Worm (Caenorhabditis elegans): ENCODE data around the gene C48A7.16.

Gene C48A7.16

DNA sequence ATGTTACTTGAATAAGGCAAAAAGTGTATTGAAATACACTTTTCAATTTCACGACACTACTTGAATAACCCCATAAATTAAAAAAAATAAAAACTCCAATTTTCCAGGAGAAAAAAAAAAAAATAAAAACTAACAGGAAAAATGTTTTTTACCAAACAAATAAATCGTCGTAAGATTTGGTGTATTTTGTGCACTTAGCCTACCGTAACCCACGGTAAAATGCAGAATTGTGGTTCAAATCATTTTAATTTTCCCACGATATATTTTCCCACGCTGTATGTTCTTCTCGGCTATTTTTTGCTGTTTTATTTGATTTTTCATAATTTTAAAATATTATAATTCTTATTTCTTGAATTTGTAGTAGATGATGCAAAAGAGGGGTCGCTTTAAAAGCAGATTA is 15.6 kb upstream of the C48A7.16 start:
- TF ChIP-seq ama-1 (optimal IDR thresholded peaks at IDR 0.05) (no peak), ceh-36 (tag; optimal IDR thresholded peaks at IDR 0.05) (no peak), sea-1 (GFP tag; conservative IDR thresholded peaks at IDR 0.05) (no peak), ets-7 (tag; optimal IDR thresholded peaks at IDR 0.05) (no peak)

DNA sequence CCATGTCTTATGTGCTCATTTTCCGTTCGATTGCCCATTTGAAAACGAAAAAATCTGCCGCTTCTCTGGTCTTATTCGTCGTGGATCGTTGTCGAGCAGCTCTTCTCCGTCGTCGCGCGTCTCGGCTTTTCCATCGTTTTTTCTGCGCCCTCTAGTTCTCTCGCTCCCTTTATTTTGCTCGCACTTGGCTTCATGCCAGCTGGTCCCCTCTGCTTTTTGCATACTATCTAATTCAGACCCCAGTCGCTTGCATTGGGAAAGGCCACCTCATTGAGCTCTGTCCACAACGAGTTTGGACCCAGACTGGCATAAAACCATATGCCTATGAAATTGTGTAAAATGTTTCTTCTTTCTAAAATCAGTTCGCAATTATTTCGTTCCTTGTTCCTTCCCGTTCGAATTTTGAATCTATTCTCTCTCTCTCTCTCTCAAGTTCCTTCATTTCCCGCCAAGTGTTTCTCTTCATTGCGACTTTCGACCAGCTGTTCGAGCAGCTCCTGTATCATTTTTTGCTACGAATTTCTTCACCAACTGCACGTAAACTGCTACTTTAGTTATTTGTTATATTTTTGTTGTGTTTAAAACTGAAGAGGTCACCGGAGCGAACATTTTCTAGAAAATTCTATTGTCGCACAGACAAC is 15.0 kb upstream of the C48A7.16 start:
- TF ChIP-seq ama-1 (optimal IDR thresholded peaks at IDR 0.05) = no peak
- no peak for TF ChIP-seq ceh-13 (GFP tag; optimal IDR thresholded peaks at IDR 0.05)
- TF ChIP-seq F13C5.2 (tag; optimal IDR thresholded peaks at IDR 0.05) = no peak
- TF ChIP-seq tbx-37 (GFP tag; conservative IDR thresholded peaks at IDR 0.05) = no peak
- TF ChIP-seq hmg-4 (GFP tag; optimal IDR thresholded peaks at IDR 0.05) = no peak
- no peak for TF ChIP-seq tbx-11 (GFP tag; IDR thresholded peaks at IDR 0.05)
- no peak for TF ChIP-seq flt-1 (GFP tag; IDR thresholded peaks at IDR 0.05)
- no peak for TF ChIP-seq ets-7 (tag; optimal IDR thresholded peaks at IDR 0.05)
- no peak for TF ChIP-seq pes-1 (GFP tag; IDR thresholded peaks at IDR 0.05)

DNA sequence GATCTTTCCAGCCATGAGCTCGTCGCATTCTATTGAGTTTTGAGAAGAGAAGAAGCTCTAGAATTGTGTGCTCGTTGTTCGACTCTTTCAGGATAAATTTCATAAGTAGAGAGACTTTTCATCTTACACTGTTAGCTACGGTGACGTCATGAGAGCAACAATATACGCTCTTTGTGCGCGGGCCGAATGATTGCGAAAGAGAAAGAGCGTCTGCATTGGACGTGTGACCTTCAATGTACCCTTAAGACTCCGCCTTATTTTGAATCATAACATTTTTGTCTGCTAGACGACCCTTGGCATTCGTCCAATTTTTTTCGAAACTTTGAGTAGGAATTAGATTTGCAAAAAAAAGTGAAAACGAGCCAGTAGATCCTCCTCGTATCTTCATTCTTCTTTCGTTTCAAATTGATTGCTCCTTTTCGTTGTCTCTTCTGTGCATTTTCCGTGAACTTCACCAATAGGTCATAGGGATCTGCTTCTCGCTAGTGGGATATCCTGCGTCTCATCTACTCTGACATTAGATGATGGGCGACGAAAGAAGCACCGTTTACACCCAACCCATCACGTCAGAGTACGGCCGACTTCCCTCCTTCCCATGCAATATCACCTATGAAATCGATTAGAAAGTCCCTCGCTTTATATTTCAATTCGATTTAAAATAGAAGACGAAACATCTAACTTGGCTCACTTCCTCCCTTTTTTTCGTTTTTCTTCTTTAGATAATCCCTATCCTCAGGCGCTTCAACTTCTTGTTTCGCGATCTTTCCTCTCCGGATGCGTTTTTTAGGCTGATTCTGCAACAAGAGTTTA is 13.5 kb upstream of the C48A7.16 start:
- no peak for TF ChIP-seq B0310.2 (tag; optimal IDR thresholded peaks at IDR 0.05)
- no peak for TF ChIP-seq tra-4 (tag; optimal IDR thresholded peaks at IDR 0.05)
- no peak for TF ChIP-seq tbx-37 (GFP tag; conservative IDR thresholded peaks at IDR 0.05)
- no peak for TF ChIP-seq ama-1 (optimal IDR thresholded peaks at IDR 0.05)
- no peak for TF ChIP-seq F13C5.2 (tag; optimal IDR thresholded peaks at IDR 0.05)
- no peak for TF ChIP-seq aly-1 (tag; optimal IDR thresholded peaks at IDR 0.05)
- no peak for TF ChIP-seq hnd-1 (tag; optimal IDR thresholded peaks at IDR 0.05)
- TF ChIP-seq sea-1 (GFP tag; conservative IDR thresholded peaks at IDR 0.05) = no peak
- TF ChIP-seq ets-7 (tag; optimal IDR thresholded peaks at IDR 0.05) = no peak
- TF ChIP-seq scrt-1 (GFP tag; IDR thresholded peaks at IDR 0.05) = no peak
- no peak for TF ChIP-seq pes-1 (GFP tag; IDR thresholded peaks at IDR 0.05)
- no peak for TF ChIP-seq flt-1 (GFP tag; IDR thresholded peaks at IDR 0.05)
- TF ChIP-seq ceh-13 (GFP tag; optimal IDR thresholded peaks at IDR 0.05) = no peak
- no peak for TF ChIP-seq hmbx-1 (tag; optimal IDR thresholded peaks at IDR 0.05)
- no peak for TF ChIP-seq ceh-36 (tag; optimal IDR thresholded peaks at IDR 0.05)
- TF ChIP-seq tbx-11 (GFP tag; IDR thresholded peaks at IDR 0.05) = no peak
- no peak for TF ChIP-seq hmg-4 (GFP tag; optimal IDR thresholded peaks at IDR 0.05)

DNA sequence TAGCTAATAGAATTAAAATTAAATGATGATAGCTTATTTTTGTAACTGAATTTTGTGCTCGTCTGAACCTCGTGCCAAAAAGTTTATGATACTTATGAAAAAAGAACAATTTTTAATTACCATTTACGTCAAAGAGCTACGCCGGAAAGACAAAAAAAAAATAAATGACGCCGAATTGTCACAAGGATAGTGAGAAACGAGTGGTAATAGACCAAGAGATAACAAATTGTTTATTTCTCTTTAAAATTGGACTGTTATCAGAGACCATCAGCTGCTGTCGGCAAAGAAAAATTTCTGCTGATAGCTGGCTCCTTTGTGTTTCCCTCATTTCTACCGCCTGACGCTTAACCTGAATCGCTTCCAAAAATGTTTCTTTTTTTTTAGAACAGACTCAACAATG is 11.6 kb upstream of the C48A7.16 start, which contains the start of gene pitr-1:
pitr-1 (plus strand) TSS at position 386 of the 400 bp plus-strand sequence.
- no peak for TF ChIP-seq pes-1 (GFP tag; IDR thresholded peaks at IDR 0.05)
- no peak for TF ChIP-seq F13C5.2 (tag; optimal IDR thresholded peaks at IDR 0.05)
- no peak for TF ChIP-seq sea-1 (GFP tag; conservative IDR thresholded peaks at IDR 0.05)
- TF ChIP-seq ama-1 (optimal IDR thresholded peaks at IDR 0.05) = no peak
- no peak for TF ChIP-seq hnd-1 (tag; optimal IDR thresholded peaks at IDR 0.05)
- TF ChIP-seq ceh-36 (tag; optimal IDR thresholded peaks at IDR 0.05) = no peak
- TF ChIP-seq hmbx-1 (tag; optimal IDR thresholded peaks at IDR 0.05) = no peak
- TF ChIP-seq scrt-1 (GFP tag; IDR thresholded peaks at IDR 0.05) = no peak
- no peak for TF ChIP-seq flt-1 (GFP tag; IDR thresholded peaks at IDR 0.05)
- no peak for TF ChIP-seq tbx-37 (GFP tag; conservative IDR thresholded peaks at IDR 0.05)
- no peak for TF ChIP-seq hmg-4 (GFP tag; optimal IDR thresholded peaks at IDR 0.05)
- TF ChIP-seq tra-4 (tag; optimal IDR thresholded peaks at IDR 0.05) = no peak
- TF ChIP-seq ets-7 (tag; optimal IDR thresholded peaks at IDR 0.05) = no peak
- TF ChIP-seq tbx-11 (GFP tag; IDR thresholded peaks at IDR 0.05) = no peak

DNA sequence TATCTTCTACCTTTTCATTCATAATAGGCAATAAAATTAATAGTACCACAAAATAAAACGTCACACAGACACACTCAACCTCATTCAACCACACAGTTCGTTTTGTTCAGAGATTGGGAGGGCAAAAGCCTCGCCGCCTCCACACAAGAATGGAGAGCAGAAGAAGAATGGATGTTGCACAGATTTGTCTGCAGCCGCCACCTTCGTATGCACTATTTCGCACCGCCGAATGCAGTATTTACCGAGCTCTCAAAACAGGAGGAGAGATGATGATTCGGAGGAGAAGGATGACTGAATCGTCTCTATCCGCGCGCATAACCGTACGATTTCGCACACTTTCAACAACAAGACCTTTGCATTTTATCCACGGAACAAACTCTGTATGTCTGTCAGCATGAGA is 7.8 kb upstream of the C48A7.16 start:
- no peak for TF ChIP-seq F13C5.2 (tag; optimal IDR thresholded peaks at IDR 0.05)
- no peak for TF ChIP-seq tra-4 (tag; optimal IDR thresholded peaks at IDR 0.05)
- no peak for TF ChIP-seq sea-1 (GFP tag; conservative IDR thresholded peaks at IDR 0.05)
- TF ChIP-seq B0310.2 (tag; optimal IDR thresholded peaks at IDR 0.05) = no peak
- no peak for TF ChIP-seq hmbx-1 (tag; optimal IDR thresholded peaks at IDR 0.05)
- no peak for TF ChIP-seq ets-7 (tag; optimal IDR thresholded peaks at IDR 0.05)

DNA sequence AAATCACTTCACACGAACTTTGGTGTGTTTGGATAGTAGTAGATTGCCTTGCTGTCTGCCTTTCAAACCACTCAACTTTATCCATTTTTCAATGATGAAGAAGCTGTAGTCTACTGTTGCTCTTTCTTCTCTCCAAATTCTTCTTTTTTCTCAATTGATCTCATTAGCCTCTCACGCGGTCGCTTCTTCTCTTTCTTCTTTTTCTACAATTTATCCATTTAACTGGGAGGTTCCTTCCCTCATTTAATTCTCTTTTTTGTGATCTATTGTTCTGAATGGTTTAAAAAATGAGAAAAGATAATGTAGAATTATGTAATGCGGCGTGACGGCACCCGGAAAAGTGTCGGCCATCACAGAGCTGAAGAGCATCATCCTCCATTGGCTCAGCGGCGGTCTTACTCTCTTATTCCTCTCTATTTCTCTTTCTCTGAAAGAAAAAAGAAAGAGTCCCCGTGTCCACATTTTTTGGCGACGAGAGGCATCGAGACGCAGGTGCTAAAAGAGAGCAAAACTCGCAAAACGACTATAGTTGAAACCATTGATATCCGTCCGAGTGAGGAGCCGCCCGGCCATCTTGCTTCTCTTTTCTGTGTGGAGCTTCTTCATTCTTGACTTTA is 4.7 kb upstream of the C48A7.16 start:
- no peak for TF ChIP-seq B0310.2 (tag; optimal IDR thresholded peaks at IDR 0.05)
- no peak for TF ChIP-seq hmg-4 (GFP tag; optimal IDR thresholded peaks at IDR 0.05)
- TF ChIP-seq hmbx-1 (tag; optimal IDR thresholded peaks at IDR 0.05) = no peak
- TF ChIP-seq F13C5.2 (tag; optimal IDR thresholded peaks at IDR 0.05) = no peak
- no peak for TF ChIP-seq aly-1 (tag; optimal IDR thresholded peaks at IDR 0.05)
- TF ChIP-seq ets-7 (tag; optimal IDR thresholded peaks at IDR 0.05) = no peak
- no peak for TF ChIP-seq pes-1 (GFP tag; IDR thresholded peaks at IDR 0.05)
- no peak for TF ChIP-seq flt-1 (GFP tag; IDR thresholded peaks at IDR 0.05)
- TF ChIP-seq scrt-1 (GFP tag; IDR thresholded peaks at IDR 0.05) = no peak
- TF ChIP-seq sea-1 (GFP tag; conservative IDR thresholded peaks at IDR 0.05) = no peak
- TF ChIP-seq tbx-11 (GFP tag; IDR thresholded peaks at IDR 0.05) = no peak

DNA sequence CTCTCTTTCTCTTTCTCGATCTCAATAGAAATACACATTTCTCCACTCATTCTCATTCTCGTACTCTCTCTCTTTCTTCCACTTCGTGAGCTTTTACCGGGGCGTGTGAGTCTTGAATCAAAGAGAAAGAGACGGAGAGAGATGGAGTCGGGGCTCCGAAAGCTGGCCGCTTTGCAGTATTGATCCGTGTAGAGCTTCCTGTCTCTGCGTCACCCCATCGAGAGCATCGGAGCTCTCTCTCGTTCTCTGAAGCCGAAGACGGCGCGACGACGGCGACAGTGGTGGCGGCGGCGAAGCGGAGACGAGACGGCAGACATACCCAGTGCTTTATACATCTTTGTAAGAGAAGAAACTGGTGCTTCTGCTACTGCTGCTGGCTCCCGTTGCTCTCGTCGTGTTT is 3.2 kb upstream of the C48A7.16 start:
- TF ChIP-seq ets-7 (tag; optimal IDR thresholded peaks at IDR 0.05) (no peak), hmg-4 (GFP tag; optimal IDR thresholded peaks at IDR 0.05) (peak; percentile 62)
